Worm (Caenorhabditis elegans) whole organism, late embryonic: ENCODE data around the gene T28F3.5.

Source experiments
- ceh-34 ChIP-seq: sonication (generic microtip); optimal IDR thresholded peaks from 2 replicates; lab custom pipeline; 2016; ENCODE audit warnings: mild to moderate bottlenecking, missing genetic modification characterization, missing compliant biosample characterization
- ttx-3 ChIP-seq: sonication (generic microtip); optimal IDR thresholded peaks from 2 replicates; lab custom pipeline; 2016; ENCODE audit warnings: missing genetic modification reagents, missing genetic modification characterization, missing compliant biosample characterization

ce11 chrIV:17268069-17268468 is 26.5 kb upstream of the T28F3.5 start:
- TF ChIP-seq ttx-3 (tag; lab: Kevin White, UChicago): no peak
- no peak for TF ChIP-seq ceh-34
